Fruit fly (Drosophila melanogaster): Measurements from ENCODE around the gene CG4238.

The CG4238 gene

dm6 chr2L:1980708-1981339 lies 28.8 kb upstream of the CG4238 start, which contains the start of the genes CG15356 and CG15362 (continued):
- peak; percentile 22 for TF ChIP-seq CG13296 (GFP tag; optimal IDR thresholded peaks at IDR 0.05)
- peak; percentile 34 for TF ChIP-seq CG7987 (GFP tag; optimal IDR thresholded peaks at IDR 0.05)
- TF ChIP-seq CG2202 (tag; optimal IDR thresholded peaks at IDR 0.05), result no peak
- TF ChIP-seq stwl (tag; optimal IDR thresholded peaks at IDR 0.05), result peak; percentile 68
- peak; percentile 43 for TF ChIP-seq zfh2 (GFP tag; optimal IDR thresholded peaks at IDR 0.05)
- peak; percentile 18 for TF ChIP-seq CG33557 (GFP tag; optimal IDR thresholded peaks at IDR 0.05)
- peak; percentile 29 for TF ChIP-seq CG10209 (GFP tag; optimal IDR thresholded peaks at IDR 0.05)
- peak; percentile 98 for TF ChIP-seq HLH4C (GFP tag; IDR thresholded peaks at IDR 0.05; ENCODE audit: partially characterized antibody)
- no peak for TF ChIP-seq wor (GFP tag; IDR thresholded peaks at IDR 0.05)
- peak; percentile 99 for TF ChIP-seq amos (GFP tag; IDR thresholded peaks at IDR 0.05; ENCODE audit: partially characterized antibody)
- peak; percentile 27; the same call in 1 of the 2 replicates for TF ChIP-seq Drgx (GFP tag; IDR thresholded peaks at IDR 0.05)
- peak; percentile 99 for TF ChIP-seq bbx (GFP tag; IDR thresholded peaks at IDR 0.05; ENCODE audit: partially characterized antibody)
- no peak for TF ChIP-seq CG3726 (GFP tag; IDR thresholded peaks at IDR 0.05)
- TF ChIP-seq CG1603 (tag; optimal IDR thresholded peaks at IDR 0.05), result peak; percentile 71
- peak; percentile 58; the same call in 1 of the 3 replicates for TF ChIP-seq CG17361 (GFP tag; IDR thresholded peaks at IDR 0.05)
- peak; percentile 13 for TF ChIP-seq CG18476 (GFP tag; optimal IDR thresholded peaks at IDR 0.05)
- no peak for TF ChIP-seq toy (GFP tag; IDR thresholded peaks at IDR 0.05)
- peak; percentile 94 for TF ChIP-seq CG2129 (GFP tag; IDR thresholded peaks at IDR 0.05; ENCODE audit: partially characterized antibody)
- TF ChIP-seq wek (GFP tag; optimal IDR thresholded peaks at IDR 0.05), result no peak
- TF ChIP-seq gfzf (GFP tag; optimal IDR thresholded peaks at IDR 0.05), result peak; percentile 52
- TF ChIP-seq CG18619 (GFP tag; optimal IDR thresholded peaks at IDR 0.05), result peak; percentile 38
- TF ChIP-seq CG2120 (GFP tag; optimal IDR thresholded peaks at IDR 0.05), result peak; percentile 51
- TF ChIP-seq CG8290 (GFP tag; optimal IDR thresholded peaks at IDR 0.05), result peak; percentile 16
- TF ChIP-seq CG8290 (tag; optimal IDR thresholded peaks at IDR 0.05), result no peak
- peak; percentile 5 for TF ChIP-seq CG10147 (GFP tag; optimal IDR thresholded peaks at IDR 0.05)
- TF ChIP-seq gt (GFP tag; IDR thresholded peaks at IDR 0.05), result no peak
- TF ChIP-seq CG1233 (GFP tag; optimal IDR thresholded peaks at IDR 0.05), result peak; percentile 19
- TF ChIP-seq CG6791 (GFP tag; IDR thresholded peaks at IDR 0.05; ENCODE audit: partially characterized antibody), result peak; percentile 99
- peak; percentile 53 for TF ChIP-seq NfI (GFP tag; optimal IDR thresholded peaks at IDR 0.05)
- TF ChIP-seq CG6683 (GFP tag; optimal IDR thresholded peaks at IDR 0.05), result peak; percentile 10
- peak; percentile 78 for TF ChIP-seq Rfx (GFP tag; IDR thresholded peaks at IDR 0.05)
- peak; percentile 85 for TF ChIP-seq Sry-δ (GFP tag; optimal IDR thresholded peaks at IDR 0.05)
- TF ChIP-seq Bgb (GFP tag; IDR thresholded peaks at IDR 0.05; ENCODE audit: partially characterized antibody), result peak; percentile 99
- TF ChIP-seq CG1602 (GFP tag; optimal IDR thresholded peaks at IDR 0.05), result peak; percentile 2
- TF ChIP-seq Hmx (GFP tag; optimal IDR thresholded peaks at IDR 0.05), result peak; percentile 22
- TF ChIP-seq hkb (optimal IDR thresholded peaks at IDR 0.05), result no peak
- TF ChIP-seq hkb (GFP tag; IDR thresholded peaks at IDR 0.05), result no peak
- TF ChIP-seq CG6272 (GFP tag; IDR thresholded peaks at IDR 0.05), result peak; percentile 38; the same call in 1 of the 2 replicates
- no peak for TF ChIP-seq rib (GFP tag; IDR thresholded peaks at IDR 0.05)
- TF ChIP-seq CG14860 (GFP tag; IDR thresholded peaks at IDR 0.05; ENCODE audit: partially characterized antibody), result peak; percentile 98
- no peak for TF ChIP-seq sim (GFP tag; IDR thresholded peaks at IDR 0.05)
- peak; percentile 9 for TF ChIP-seq gro (GFP tag; optimal IDR thresholded peaks at IDR 0.05)
- TF ChIP-seq pzg (GFP tag; optimal IDR thresholded peaks at IDR 0.05), result peak; percentile 82
- peak; percentile 99 for TF ChIP-seq Scr (GFP tag; IDR thresholded peaks at IDR 0.05; ENCODE audit: partially characterized antibody)
- peak; percentile 19 for TF ChIP-seq CG17829 (tag; optimal IDR thresholded peaks at IDR 0.05)
- TF ChIP-seq Elba2 (GFP tag; optimal IDR thresholded peaks at IDR 0.05), result peak; percentile 96
- TF ChIP-seq Hr51 (GFP tag; optimal IDR thresholded peaks at IDR 0.05), result peak in 1 of 2 experiments; percentile 34
- TF ChIP-seq usp (GFP tag; optimal IDR thresholded peaks at IDR 0.05), result no peak
- TF ChIP-seq ato (GFP tag; IDR thresholded peaks at IDR 0.05; ENCODE audit: partially characterized antibody), result peak; percentile 99
